Fruit fly (Drosophila melanogaster) whole organism, embryonic: ENCODE measurements around the gene CG31174.
A peak's percentile ranks its signal among the peaks of the same experiment; 100 is the strongest.

Source experiments
- Aef1 ChIP-seq: fragments of 200-800 bp; sonication (Bioruptor generic); IDR thresholded peaks from 3 replicates; pipeline ENCODE4 v1.3.6; 2022; ENCODE audit warnings: missing biosample characterization, missing genetic modification characterization
- Atf3 ChIP-seq: fragments of 200-800 bp; sonication (Bioruptor generic); optimal IDR thresholded peaks from 3 replicates; lab custom pipeline; 2016; ENCODE audit warnings: missing biosample characterization, missing genetic modification characterization
- Atf6 ChIP-seq: fragments of 200-800 bp; sonication (Bioruptor generic); IDR thresholded peaks from 2 replicates; pipeline ENCODE4 v1.3.6; 2022; ENCODE audit warnings: missing biosample characterization, missing genetic modification characterization
- CG10321 ChIP-seq: fragments of 200-800 bp; sonication (Bioruptor generic); IDR thresholded peaks from 2 replicates; pipeline ENCODE4 v1.3.6; 2022; ENCODE audit warnings: missing biosample characterization, missing genetic modification characterization
- CG10959 ChIP-seq: fragments of 200-800 bp; sonication (Bioruptor generic); IDR thresholded peaks from 2 replicates; pipeline ENCODE4 v1.3.6; 2022; ENCODE audit warnings: missing biosample characterization, missing genetic modification characterization
- CG11093 ChIP-seq: fragments of 200-800 bp; sonication (Bioruptor generic); IDR thresholded peaks from 3 replicates; pipeline ENCODE4 v1.3.6; 2022; ENCODE audit warnings: missing biosample characterization, missing genetic modification characterization
- CG11695 ChIP-seq: fragments of 200-800 bp; sonication (Bioruptor generic); IDR thresholded peaks from 3 replicates; pipeline ENCODE4 v1.3.6; 2022; ENCODE audit warnings: missing biosample characterization, missing genetic modification characterization
- CG11723 ChIP-seq: fragments of 200-800 bp; sonication (Bioruptor generic); optimal IDR thresholded peaks from 2 replicates; lab custom pipeline; 2017; ENCODE audit warnings: missing biosample characterization, mild to moderate bottlenecking, missing genetic modification characterization
- CG13424 ChIP-seq: fragments of 200-800 bp; sonication (Bioruptor generic); optimal IDR thresholded peaks from 2 replicates; lab custom pipeline; 2019; ENCODE audit warnings: missing biosample characterization, mild to moderate bottlenecking, missing genetic modification characterization, moderate library complexity
- CG17328 ChIP-seq: fragments of 200-800 bp; sonication (Bioruptor generic); IDR thresholded peaks from 2 replicates; pipeline ENCODE4 v1.3.6; 2022; ENCODE audit warnings: missing biosample characterization, missing genetic modification characterization
- CG17359 ChIP-seq: fragments of 200-800 bp; sonication (Bioruptor generic); optimal IDR thresholded peaks from 3 replicates; lab custom pipeline; 2018; ENCODE audit warnings: missing biosample characterization, mild to moderate bottlenecking, missing genetic modification characterization, moderate library complexity
- CG17361 ChIP-seq: fragments of 200-800 bp; sonication (Bioruptor generic); IDR thresholded peaks from 3 replicates; pipeline ENCODE4 v1.3.6; 2022; ENCODE audit warnings: missing biosample characterization, missing genetic modification characterization
- CG18011 ChIP-seq: fragments of 200-800 bp; sonication (Bioruptor generic); optimal IDR thresholded peaks from 2 replicates; lab custom pipeline; 2017; ENCODE audit warnings: missing biosample characterization, missing genetic modification characterization, mild to moderate bottlenecking, moderate library complexity, missing genotype
- CG3163 ChIP-seq: fragments of 200-800 bp; sonication (Bioruptor generic); optimal IDR thresholded peaks from 3 replicates; lab custom pipeline; 2016; ENCODE audit warnings: missing biosample characterization, missing genetic modification characterization
- CG4328 ChIP-seq: fragments of 200-800 bp; sonication (Bioruptor generic); optimal IDR thresholded peaks from 3 replicates; lab custom pipeline; 2017; ENCODE audit warnings: missing biosample characterization, missing genetic modification reagents, missing genetic modification characterization
- CG6175 ChIP-seq: fragments of 200-800 bp; sonication (Bioruptor generic); IDR thresholded peaks from 3 replicates; pipeline ENCODE4 v1.3.6; 2022; ENCODE audit warnings: missing biosample characterization, missing genetic modification characterization
- CG6689 ChIP-seq: fragments of 200-800 bp; sonication (Bioruptor generic); IDR thresholded peaks from 2 replicates; pipeline ENCODE4 v1.3.6; 2022; ENCODE audit warnings: missing biosample characterization, missing genetic modification characterization
- CG8388 ChIP-seq: fragments of 200-800 bp; sonication (Bioruptor generic); optimal IDR thresholded peaks from 2 replicates; lab custom pipeline; 2019; ENCODE audit warnings: missing biosample characterization, mild to moderate bottlenecking, missing genetic modification characterization, moderate library complexity
- CG8478 ChIP-seq: fragments of >200 bp; optimal IDR thresholded peaks from 2 replicates; lab custom pipeline; 2018
- CG8924 ChIP-seq: fragments of 200-800 bp; optimal IDR thresholded peaks from 3 replicates; lab custom pipeline; 2019; ENCODE audit warnings: missing biosample characterization, mild to moderate bottlenecking, missing genetic modification characterization, moderate library complexity
- D19A ChIP-seq: fragments of 200-800 bp; optimal IDR thresholded peaks from 3 replicates; lab custom pipeline; 2019; ENCODE audit warnings: missing biosample characterization, mild to moderate bottlenecking, missing genetic modification characterization, moderate library complexity
- Dfd ChIP-seq, 2 experiments: fragments of >200 bp; optimal IDR thresholded peaks; 2 replicates each; lab custom pipeline; 2017; ENCODE audit warnings: missing biosample characterization in 2 of 2, missing genetic modification characterization in 2 of 2
- Drgx ChIP-seq: fragments of 200-800 bp; sonication (Bioruptor generic); IDR thresholded peaks from 2 replicates; pipeline ENCODE4 v1.3.6; 2022; ENCODE audit warnings: missing biosample characterization, missing genetic modification characterization
- E2f2 ChIP-seq: fragments of 200-800 bp; sonication (Bioruptor generic); IDR thresholded peaks from 2 replicates; pipeline ENCODE4 v1.3.6; 2022; ENCODE audit warnings: missing biosample characterization, missing genetic modification characterization
- Ets97D ChIP-seq: fragments of 200-800 bp; sonication (Bioruptor generic); optimal IDR thresholded peaks from 3 replicates; lab custom pipeline; 2016; ENCODE audit warnings: missing biosample characterization, missing genetic modification characterization
- HLH3B ChIP-seq: fragments of 200-800 bp; sonication (Bioruptor generic); IDR thresholded peaks from 2 replicates; pipeline ENCODE4 v1.3.6; 2022; ENCODE audit warnings: missing biosample characterization, missing genetic modification characterization
- HmgZ ChIP-seq: fragments of 200-800 bp; sonication (Bioruptor generic); optimal IDR thresholded peaks from 2 replicates; lab custom pipeline; 2018; ENCODE audit warnings: missing biosample characterization, mild to moderate bottlenecking, missing genetic modification characterization
- Kr ChIP-seq: fragments of 200-800 bp; sonication (Bioruptor generic); optimal IDR thresholded peaks from 2 replicates; lab custom pipeline; 2017; ENCODE audit warnings: missing biosample characterization, mild to moderate bottlenecking, missing genetic modification characterization
- Med ChIP-seq: fragments of 200-800 bp; sonication (Bioruptor generic); peaks from one replicate; lab custom pipeline; 2016; ENCODE audit warnings: missing biosample characterization, missing genetic modification characterization, mild to moderate bottlenecking, inconsistent platforms, moderate library complexity
- NC2α ChIP-seq: fragments of 200-800 bp; sonication (Bioruptor generic); optimal IDR thresholded peaks from 2 replicates; lab custom pipeline; 2016; ENCODE audit warnings: missing biosample characterization, missing genetic modification characterization
- Nf-YB ChIP-seq: fragments of 200-800 bp; sonication (Bioruptor generic); optimal IDR thresholded peaks from 3 replicates; lab custom pipeline; 2019; ENCODE audit warnings: missing biosample characterization, mild to moderate bottlenecking, missing genetic modification characterization, moderate library complexity
- bcd ChIP-seq: fragments of 200-800 bp; sonication (Bioruptor generic); optimal IDR thresholded peaks from 2 replicates; lab custom pipeline; 2017; ENCODE audit warnings: missing biosample characterization, mild to moderate bottlenecking, missing genetic modification characterization
- eyg ChIP-seq: fragments of 200-800 bp; sonication (Bioruptor generic); optimal IDR thresholded peaks from 3 replicates; lab custom pipeline; 2016; ENCODE audit warnings: missing biosample characterization, missing genetic modification characterization
- gce ChIP-seq: fragments of 200-800 bp; sonication (Bioruptor generic); IDR thresholded peaks from 3 replicates; pipeline ENCODE4 v1.3.6; 2022; ENCODE audit warnings: missing biosample characterization, missing genetic modification characterization
- grau ChIP-seq: fragments of 200-800 bp; optimal IDR thresholded peaks from 3 replicates; lab custom pipeline; 2019; ENCODE audit warnings: missing biosample characterization, mild to moderate bottlenecking, missing genetic modification characterization, moderate library complexity
- lab ChIP-seq: fragments of 200-800 bp; sonication (Bioruptor generic); optimal IDR thresholded peaks from 3 replicates; lab custom pipeline; 2017; ENCODE audit warnings: missing biosample characterization, missing genetic modification characterization, mild to moderate bottlenecking, moderate library complexity, missing genetic modification reagents
- nau ChIP-seq: fragments of 200-800 bp; sonication (Bioruptor generic); optimal IDR thresholded peaks from 3 replicates; lab custom pipeline; 2017; ENCODE audit warnings: missing biosample characterization, mild to moderate bottlenecking, missing genetic modification characterization, missing genetic modification reagents
- nerfin-1 ChIP-seq: fragments of 200-800 bp; sonication (Bioruptor generic); optimal IDR thresholded peaks from 3 replicates; lab custom pipeline; 2019; ENCODE audit warnings: missing biosample characterization, mild to moderate bottlenecking, missing genetic modification characterization, moderate library complexity
- otp ChIP-seq: fragments of 200-800 bp; sonication (Bioruptor generic); IDR thresholded peaks from 3 replicates; pipeline ENCODE4, ENCODE4 v1.3.6; 2022; ENCODE audit warnings: missing biosample characterization, missing genetic modification characterization
- sc ChIP-seq, 3 experiments: fragments of >200 bp in 2 of 3; fragments of 200-800 bp in 1 of 3; sonication (Bioruptor generic) in 1 of 3; optimal IDR thresholded peaks; 2 replicates in 2 of 3; 3 replicates in 1 of 3; lab custom pipeline; 2017; ENCODE audit warnings: mild to moderate bottlenecking in 1 of 3, missing biosample characterization in 1 of 3, missing genetic modification characterization in 1 of 3, missing genetic modification reagents in 1 of 3
- scrt ChIP-seq: fragments of 200-800 bp; sonication (Bioruptor generic); optimal IDR thresholded peaks from 2 replicates; lab custom pipeline; 2018; ENCODE audit warnings: missing biosample characterization, mild to moderate bottlenecking, missing genetic modification characterization, moderate library complexity
- slp2 ChIP-seq: fragments of 200-800 bp; sonication (Bioruptor generic); optimal IDR thresholded peaks from 2 replicates; lab custom pipeline; 2016; ENCODE audit warnings: missing biosample characterization, missing genetic modification characterization
- stc ChIP-seq: fragments of 200-800 bp; sonication (Bioruptor generic); IDR thresholded peaks from 2 replicates; pipeline ENCODE4 v1.3.6; 2022; ENCODE audit warnings: missing biosample characterization, missing genetic modification characterization
- trem ChIP-seq: fragments of 200-800 bp; optimal IDR thresholded peaks from 3 replicates; lab custom pipeline; 2019; ENCODE audit warnings: missing biosample characterization, mild to moderate bottlenecking, missing genetic modification characterization, moderate library complexity
- yki ChIP-seq: fragments of >200 bp; optimal IDR thresholded peaks from 3 replicates; lab custom pipeline; 2018

CG31174 gene

DNA sequence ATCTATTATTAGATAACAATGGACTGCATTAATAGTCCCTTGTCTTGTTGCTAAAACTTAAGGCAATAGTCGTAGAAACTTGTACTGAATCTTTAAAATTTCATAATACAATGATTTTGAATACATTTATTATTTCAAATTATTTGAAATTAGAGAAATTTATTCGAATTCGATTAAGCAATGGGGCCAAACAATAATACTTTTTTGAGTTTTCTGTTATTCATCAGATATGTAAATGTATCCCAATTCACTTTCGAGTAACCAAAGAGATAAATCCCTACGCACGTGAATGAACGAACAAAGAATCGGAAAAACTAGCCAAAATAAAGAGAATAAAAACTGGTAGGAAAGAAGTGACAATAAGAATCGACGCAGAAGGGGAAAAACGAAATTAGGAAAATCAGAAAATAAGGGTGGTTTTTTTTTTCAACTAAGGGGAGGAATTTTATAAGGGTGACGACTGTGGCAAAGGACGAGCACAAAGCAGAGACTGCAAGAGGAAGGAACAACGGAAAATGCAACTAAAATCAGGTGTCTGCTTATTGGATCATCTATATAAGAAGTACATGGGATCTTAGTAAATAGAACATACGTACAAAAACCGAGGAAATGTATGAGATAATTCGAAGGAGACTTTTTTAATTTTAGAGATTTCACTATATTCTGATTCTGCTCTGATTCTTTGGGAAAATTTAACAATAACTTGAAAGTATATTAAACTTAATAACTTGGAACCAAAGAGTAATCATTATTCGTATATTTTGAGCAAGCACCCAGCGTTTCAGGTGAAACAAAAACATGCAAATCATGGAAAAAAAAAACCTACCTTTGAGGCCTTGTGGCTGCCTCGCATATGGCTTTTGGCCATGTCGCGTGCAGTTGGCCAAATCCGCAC is 14.5 kb downstream of the CG31174 start (continued):
- TF ChIP-seq CG11093 (GFP tag; lab: Robert Waterston, UW) (no peak), eyg (GFP tag; lab: Kevin White, UChicago) (no peak), Med (GFP tag; lab: Kevin White, UChicago) (no peak), Dfd (GFP tag; optimal IDR thresholded peaks at IDR 0.05; lab: Kevin White, UChicago) (no peak), CG3163 (GFP tag; lab: Kevin White, UChicago) (no peak), D19A (peak; percentile 73), CG8924 (tag; lab: Kevin White, UChicago) (peak; percentile 2), scrt (no peak)

DNA sequence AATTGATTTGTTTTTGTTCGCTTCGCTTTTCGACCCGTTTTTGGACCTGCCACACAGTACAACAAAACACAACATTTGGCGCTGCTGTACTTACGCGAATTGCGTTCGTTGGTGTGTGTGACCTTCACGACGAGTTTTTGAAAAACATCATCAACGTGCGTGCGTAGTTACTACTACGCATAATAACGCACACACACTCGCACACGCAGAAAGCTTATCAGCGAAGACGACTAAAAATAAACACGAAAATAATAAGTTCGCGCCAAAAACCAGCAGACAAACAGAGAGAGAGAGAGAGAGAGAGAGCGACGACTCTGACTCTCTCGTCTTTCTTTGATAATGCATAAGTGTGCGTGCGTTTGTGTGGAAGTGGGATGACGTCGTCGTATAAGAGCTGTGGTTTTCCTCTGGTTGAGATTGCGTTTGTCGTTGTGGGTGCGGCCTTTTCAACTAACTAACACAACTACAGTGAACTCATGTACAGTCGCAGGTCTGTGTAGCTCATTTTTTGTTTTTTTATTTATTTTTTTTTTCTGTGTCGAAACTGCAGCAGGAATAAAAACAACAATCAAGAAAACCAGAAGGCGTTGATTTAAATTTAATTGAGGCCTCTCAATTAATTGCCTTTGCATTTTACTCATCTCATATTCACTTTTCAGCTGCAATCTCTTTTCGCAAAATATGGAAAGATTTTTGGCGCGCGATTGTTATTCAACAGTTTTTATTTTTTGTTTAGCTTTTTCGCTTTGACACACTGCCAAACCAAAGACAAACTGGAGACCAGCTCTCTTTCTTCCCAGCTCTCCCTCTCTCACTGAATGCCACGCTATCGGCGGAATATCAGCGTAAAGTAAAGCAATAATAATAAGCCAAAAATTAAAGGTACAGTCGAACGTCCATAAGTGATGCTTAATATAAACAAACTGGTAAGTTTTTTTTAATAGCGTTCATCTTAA is 15.4 kb downstream of the CG31174 start:
- no peak for TF ChIP-seq CG11723 (GFP tag; lab: Kevin White, UChicago)
- peak; percentile 19 for TF ChIP-seq scrt
- TF ChIP-seq nau = no peak
- TF ChIP-seq grau (tag; lab: Kevin White, UChicago) = peak; percentile 79
- TF ChIP-seq eyg (GFP tag; lab: Kevin White, UChicago) = peak; percentile 27
- 0 out of 3 replicates have a peak, but pooled peaks have one; percentile 51 for TF ChIP-seq otp
- TF ChIP-seq Kr (GFP tag; lab: Kevin White, UChicago) = no peak
- no peak for TF ChIP-seq sc (optimal IDR thresholded peaks at IDR 0.05; lab: Kevin White, UChicago)
- no peak for TF ChIP-seq sc (GFP tag; optimal IDR thresholded peaks at IDR 0.05; lab: Kevin White, UChicago)
- TF ChIP-seq Atf3 (GFP tag; lab: Kevin White, UChicago) = no peak
- no peak for TF ChIP-seq CG6175 (GFP tag; lab: Robert Waterston, UW)
- TF ChIP-seq Atf6 (GFP tag; lab: Robert Waterston, UW) = no peak; the same call in 1 of the 2 replicates
- TF ChIP-seq NC2α (GFP tag; lab: Kevin White, UChicago) = no peak
- TF ChIP-seq bcd = no peak
- no peak for TF ChIP-seq HLH3B (GFP tag; lab: Robert Waterston, UW)
- no peak; the same call in none of the 2 replicates for TF ChIP-seq E2f2 (GFP tag; lab: Robert Waterston, UW)
- no peak for TF ChIP-seq CG18011 (GFP tag; lab: Kevin White, UChicago)
- no peak for TF ChIP-seq CG10321 (GFP tag; lab: Robert Waterston, UW)
- peak; percentile 80 for TF ChIP-seq CG17359 (tag; lab: Kevin White, UChicago)
- TF ChIP-seq trem (tag; lab: Kevin White, UChicago) = no peak
- no peak for TF ChIP-seq CG17361 (GFP tag; lab: Robert Waterston, UW)
- TF ChIP-seq HmgZ (tag; lab: Kevin White, UChicago) = peak; percentile 30
- TF ChIP-seq stc (GFP tag; lab: Robert Waterston, UW) = peak; percentile 14; the same call in 1 of the 2 replicates
- TF ChIP-seq gce = no peak
- no peak for TF ChIP-seq CG17328 (GFP tag; lab: Robert Waterston, UW)
- TF ChIP-seq Aef1 (GFP tag; lab: Robert Waterston, UW) = no peak
- no peak for TF ChIP-seq slp2
- TF ChIP-seq CG11695 (GFP tag; lab: Robert Waterston, UW) = 0 out of 3 replicates have a peak, but pooled peaks have one; percentile 7
- TF ChIP-seq CG8478 (lab: Kevin White, UChicago) = no peak
- TF ChIP-seq lab (GFP tag; lab: Kevin White, UChicago) = peak; percentile 55
- no peak for TF ChIP-seq Ets97D (GFP tag; lab: Kevin White, UChicago)
- TF ChIP-seq Drgx (GFP tag; lab: Robert Waterston, UW) = peak; percentile 40
- TF ChIP-seq yki (lab: Kevin White, UChicago) = peak; percentile 70
- TF ChIP-seq Med (GFP tag; lab: Kevin White, UChicago) = peak; percentile 68
- TF ChIP-seq CG10959 (GFP tag; lab: Robert Waterston, UW) = no peak
- no peak for TF ChIP-seq nerfin-1 (tag; lab: Kevin White, UChicago)
- TF ChIP-seq CG4328 (GFP tag; lab: Kevin White, UChicago) = no peak
- TF ChIP-seq Nf-YB (GFP tag; lab: Kevin White, UChicago) = no peak
- no peak for TF ChIP-seq CG8388 (GFP tag; lab: Kevin White, UChicago)
- no peak for TF ChIP-seq CG6689
- no peak for TF ChIP-seq CG13424 (tag; lab: Kevin White, UChicago)
